Fruit fly (Drosophila melanogaster): ENCODE results near the gene CG14377.

CG14377 gene

dm6 chr3R:13371840-13372680 lies 25.6 kb upstream of the CG14377 start, which contains the start of the genes Lip3 and CG34309 (continued):
- TF ChIP-seq Dek (tag; optimal IDR thresholded peaks at IDR 0.05), result peak; percentile 17
- TF ChIP-seq CG34376 (GFP tag; optimal IDR thresholded peaks at IDR 0.05), result peak; percentile 25
- TF ChIP-seq MESR4 (GFP tag; optimal IDR thresholded peaks at IDR 0.05), result no peak

dm6 chr3R:13374913-13375312 lies 22.7 kb upstream of the CG14377 start:
- TF ChIP-seq CG12219 (GFP tag; optimal IDR thresholded peaks at IDR 0.05) (no peak), CG14965 (GFP tag; optimal IDR thresholded peaks at IDR 0.05; ENCODE audit: borderline replicate concordance) (no peak), ci (GFP tag; IDR thresholded peaks at IDR 0.05) (0 out of 3 replicates have a peak, but pooled peaks have one; percentile 35), Med (GFP tag) (peak; percentile 5), cad (GFP tag; optimal IDR thresholded peaks at IDR 0.05) (no peak), pum (GFP tag; optimal IDR thresholded peaks at IDR 0.05) (no peak), CG11456 (GFP tag; IDR thresholded peaks at IDR 0.05) (no peak), Ptx1 (GFP tag; IDR thresholded peaks at IDR 0.05) (no peak), pb (GFP tag; optimal IDR thresholded peaks at IDR 0.05) (no peak), CG13894 (tag; optimal IDR thresholded peaks at IDR 0.05) (no peak), CG12155 (GFP tag; optimal IDR thresholded peaks at IDR 0.05) (no peak), Opbp (GFP tag; IDR thresholded peaks at IDR 0.05; ENCODE audit: partially characterized antibody) (no peak), twi (tag; optimal IDR thresholded peaks at IDR 0.05) (no peak), Bdp1 (GFP tag; optimal IDR thresholded peaks at IDR 0.05) (no peak), Ssrp (tag; optimal IDR thresholded peaks at IDR 0.05) (no peak), caup (GFP tag; optimal IDR thresholded peaks at IDR 0.05; ENCODE audit: severe bottlenecking) (no peak), Atf-2 (GFP tag; optimal IDR thresholded peaks at IDR 0.05) (no peak), CG3163 (GFP tag; optimal IDR thresholded peaks at IDR 0.05) (no peak), tgo (GFP tag; IDR thresholded peaks at IDR 0.05) (no peak), abd-A (tag; optimal IDR thresholded peaks at IDR 0.05) (no peak), ro (GFP tag; IDR thresholded peaks at IDR 0.05) (no peak), Doc2 (GFP tag; IDR thresholded peaks at IDR 0.05) (no peak), CG6654 (GFP tag; optimal IDR thresholded peaks at IDR 0.05) (no peak), CG5180 (GFP tag; optimal IDR thresholded peaks at IDR 0.05) (peak; percentile 96), sens (GFP tag) (peak; percentile 69), sug (tag; optimal IDR thresholded peaks at IDR 0.05) (no peak), Neu2 (GFP tag; optimal IDR thresholded peaks at IDR 0.05; ENCODE audit: borderline replicate concordance) (no peak), Hsf (GFP tag; optimal IDR thresholded peaks at IDR 0.05) (no peak), CG15514 (GFP tag; optimal IDR thresholded peaks at IDR 0.05) (no peak), Rx (GFP tag; IDR thresholded peaks at IDR 0.05) (no peak), scrt (GFP tag; optimal IDR thresholded peaks at IDR 0.05) (no peak), zf30C (GFP tag; optimal IDR thresholded peaks at IDR 0.05) (no peak), CoRest (tag; optimal IDR thresholded peaks at IDR 0.05) (peak; percentile 2), onecut (GFP tag; IDR thresholded peaks at IDR 0.05) (0 out of 2 replicates have a peak, but pooled peaks have one; percentile 17), HHEX (GFP tag; optimal IDR thresholded peaks at IDR 0.05) (no peak), TFAM (GFP tag; optimal IDR thresholded peaks at IDR 0.05) (no peak), sqz (GFP tag; optimal IDR thresholded peaks at IDR 0.05) (no peak), CG6689 (GFP tag; IDR thresholded peaks at IDR 0.05) (no peak), CG12769 (tag; optimal IDR thresholded peaks at IDR 0.05) (peak; percentile 59), CG11504 (tag; optimal IDR thresholded peaks at IDR 0.05) (peak; percentile 62), CrebB (tag; optimal IDR thresholded peaks at IDR 0.05) (no peak), CG7271 (tag; optimal IDR thresholded peaks at IDR 0.05) (no peak), klu (GFP tag; IDR thresholded peaks at IDR 0.05) (no peak), en (GFP tag; optimal IDR thresholded peaks at IDR 0.05) (no peak), PHDP (tag; optimal IDR thresholded peaks at IDR 0.05) (peak; percentile 5)
